Fruit fly (Drosophila melanogaster) whole organism, embryonic: Measurements from ENCODE around the gene CG42828.
A peak's percentile ranks its signal among the peaks of the same experiment; 100 is the strongest.

Source experiments
- Ada2b ChIP-seq: fragments of 200-800 bp; sonication (Bioruptor generic); IDR thresholded peaks from 2 replicates; pipeline ENCODE4 v1.3.6; 2022; ENCODE audit warnings: missing biosample characterization, missing genetic modification characterization
- BEAF-32 ChIP-seq: fragments of 200-800 bp; sonication (Bioruptor generic); optimal IDR thresholded peaks from 3 replicates; lab custom pipeline; 2017; ENCODE audit warnings: missing biosample characterization, missing genetic modification characterization, mild to moderate bottlenecking, moderate library complexity, missing genetic modification reagents
- Bgb ChIP-seq: fragments of 200-800 bp; sonication (Bioruptor generic); IDR thresholded peaks from 2 replicates; pipeline ENCODE4 v1.3.6; 2022; ENCODE audit warnings: missing biosample characterization, missing genetic modification characterization; ENCODE audit not compliant: partially characterized antibody
- CG10209 ChIP-seq: fragments of 200-800 bp; sonication (Bioruptor generic); optimal IDR thresholded peaks from 3 replicates; lab custom pipeline; 2017; ENCODE audit warnings: missing biosample characterization, mild to moderate bottlenecking, missing genetic modification characterization, missing genetic modification reagents
- CG10462 ChIP-seq: fragments of 200-800 bp; sonication (Bioruptor generic); optimal IDR thresholded peaks from 2 replicates; lab custom pipeline; 2016; ENCODE audit warnings: missing biosample characterization, missing genetic modification characterization
- CG10654 ChIP-seq: fragments of 200-800 bp; sonication (Bioruptor generic); optimal IDR thresholded peaks from 2 replicates; lab custom pipeline; 2016; ENCODE audit warnings: missing biosample characterization, missing genetic modification characterization
- CG12299 ChIP-seq: fragments of 200-800 bp; sonication (Bioruptor generic); optimal IDR thresholded peaks from 2 replicates; lab custom pipeline; 2018; ENCODE audit warnings: missing biosample characterization, mild to moderate bottlenecking, missing genetic modification characterization
- CG14014 ChIP-seq: fragments of 200-800 bp; sonication (Bioruptor generic); IDR thresholded peaks from 2 replicates; pipeline ENCODE4 v1.3.6; 2022; ENCODE audit warnings: missing biosample characterization, missing genetic modification characterization
- CG14667 ChIP-seq: fragments of 200-800 bp; sonication (Bioruptor generic); IDR thresholded peaks from 2 replicates; pipeline ENCODE4 v1.3.6; 2022; ENCODE audit warnings: missing biosample characterization, missing genetic modification characterization
- CG15073 ChIP-seq: fragments of 200-800 bp; sonication (Bioruptor generic); optimal IDR thresholded peaks from 2 replicates; lab custom pipeline; 2016; ENCODE audit warnings: missing biosample characterization, missing genetic modification characterization
- CG2116 ChIP-seq: fragments of 200-800 bp; sonication (Bioruptor generic); optimal IDR thresholded peaks from 3 replicates; lab custom pipeline; 2018; ENCODE audit warnings: missing biosample characterization, mild to moderate bottlenecking, missing genetic modification characterization
- CG2712 ChIP-seq: fragments of 200-800 bp; optimal IDR thresholded peaks from 3 replicates; lab custom pipeline; 2019; ENCODE audit warnings: missing biosample characterization, mild to moderate bottlenecking, missing genetic modification characterization, moderate library complexity
- CG30431 ChIP-seq: fragments of 200-800 bp; sonication (Bioruptor generic); optimal IDR thresholded peaks from 2 replicates; lab custom pipeline; 2017; ENCODE audit warnings: missing biosample characterization, missing genetic modification characterization
- CG3065 ChIP-seq: fragments of 200-800 bp; sonication (Bioruptor generic); optimal IDR thresholded peaks from 2 replicates; lab custom pipeline; 2016; ENCODE audit warnings: missing biosample characterization, missing genetic modification characterization
- CG3995 ChIP-seq: fragments of 200-800 bp; sonication (Bioruptor generic); optimal IDR thresholded peaks from 3 replicates; lab custom pipeline; 2016; ENCODE audit warnings: missing biosample characterization, missing genetic modification characterization
- CG5180 ChIP-seq: fragments of 200-800 bp; sonication (Bioruptor generic); optimal IDR thresholded peaks from 3 replicates; lab custom pipeline; 2017; ENCODE audit warnings: missing biosample characterization, missing genetic modification characterization, mild to moderate bottlenecking, moderate library complexity, missing genetic modification reagents
- CG6683 ChIP-seq: fragments of 200-800 bp; sonication (Bioruptor generic); optimal IDR thresholded peaks from 2 replicates; lab custom pipeline; 2017; ENCODE audit warnings: missing biosample characterization, mild to moderate bottlenecking, missing genetic modification characterization, missing genetic modification reagents
- CG6765 ChIP-seq: fragments of 200-800 bp; sonication (Bioruptor generic); optimal IDR thresholded peaks from 3 replicates; lab custom pipeline; 2017; ENCODE audit warnings: missing biosample characterization, mild to moderate bottlenecking, missing genetic modification characterization
- CG6813 ChIP-seq: fragments of 200-800 bp; sonication (Bioruptor generic); optimal IDR thresholded peaks from 2 replicates; lab custom pipeline; 2017; ENCODE audit warnings: missing biosample characterization, missing genetic modification characterization, mild to moderate bottlenecking, moderate library complexity, missing genetic modification reagents
- CG8281 ChIP-seq: fragments of 200-800 bp; sonication (Bioruptor generic); optimal IDR thresholded peaks from 2 replicates; lab custom pipeline; 2018; ENCODE audit warnings: missing biosample characterization, mild to moderate bottlenecking, missing genetic modification characterization, moderate library complexity
- CG9609 ChIP-seq: fragments of 200-800 bp; sonication (Bioruptor generic); optimal IDR thresholded peaks from 3 replicates; lab custom pipeline; 2016; ENCODE audit warnings: missing biosample characterization, missing genetic modification characterization
- CG9876 ChIP-seq: fragments of 200-800 bp; sonication (Bioruptor generic); optimal IDR thresholded peaks from 2 replicates; lab custom pipeline; 2016; ENCODE audit warnings: missing biosample characterization, missing genetic modification characterization
- Camta ChIP-seq: fragments of 200-800 bp; sonication (Bioruptor generic); optimal IDR thresholded peaks from 2 replicates; lab custom pipeline; 2016; ENCODE audit warnings: missing biosample characterization, missing genetic modification characterization
- Dek ChIP-seq: fragments of 200-800 bp; sonication (Bioruptor generic); optimal IDR thresholded peaks from 3 replicates; lab custom pipeline; 2019; ENCODE audit warnings: missing biosample characterization, mild to moderate bottlenecking, missing genetic modification characterization, moderate library complexity
- Dfd ChIP-seq, 2 experiments: fragments of >200 bp; optimal IDR thresholded peaks; 2 replicates each; lab custom pipeline; 2017; ENCODE audit warnings: missing biosample characterization in 2 of 2, missing genetic modification characterization in 2 of 2
- E2f2 ChIP-seq: fragments of 200-800 bp; sonication (Bioruptor generic); IDR thresholded peaks from 2 replicates; pipeline ENCODE4 v1.3.6; 2022; ENCODE audit warnings: missing biosample characterization, missing genetic modification characterization
- GATAe ChIP-seq: fragments of 200-800 bp; sonication (Bioruptor generic); conservative IDR thresholded peaks from 2 replicates; pipeline ENCODE4 v1.3.6; 2022; ENCODE audit warnings: missing biosample characterization, missing genetic modification characterization
- HLH3B ChIP-seq: fragments of 200-800 bp; sonication (Bioruptor generic); IDR thresholded peaks from 2 replicates; pipeline ENCODE4 v1.3.6; 2022; ENCODE audit warnings: missing biosample characterization, missing genetic modification characterization
- HLH4C ChIP-seq: fragments of 200-800 bp; sonication (Bioruptor generic); IDR thresholded peaks from 3 replicates; pipeline ENCODE4 v1.3.6; 2022; ENCODE audit warnings: missing biosample characterization, missing genetic modification characterization; ENCODE audit not compliant: partially characterized antibody
- MTF-1 ChIP-seq: fragments of 200-800 bp; sonication (Bioruptor generic); optimal IDR thresholded peaks from 2 replicates; lab custom pipeline; 2018; ENCODE audit warnings: missing biosample characterization, mild to moderate bottlenecking, missing genetic modification characterization, borderline replicate concordance
- Pdp1 ChIP-seq, 2 experiments: fragments of 200-800 bp; sonication (Bioruptor generic); optimal IDR thresholded peaks; 3 replicates each; lab custom pipeline; 2016; ENCODE audit warnings: missing biosample characterization in 2 of 2, missing genetic modification characterization in 2 of 2, mild to moderate bottlenecking in 1 of 2, moderate library complexity in 1 of 2
- Poxn ChIP-seq: fragments of 200-800 bp; sonication (Bioruptor generic); IDR thresholded peaks from 2 replicates; pipeline ENCODE4 v1.3.6; 2022; ENCODE audit warnings: missing biosample characterization, missing genetic modification characterization
- TFAM ChIP-seq: fragments of 200-800 bp; sonication (Bioruptor generic); optimal IDR thresholded peaks from 2 replicates; lab custom pipeline; 2017; ENCODE audit warnings: missing biosample characterization, missing genetic modification characterization, inconsistent platforms
- ac ChIP-seq: fragments of 200-800 bp; sonication (Bioruptor generic); optimal IDR thresholded peaks from 3 replicates; lab custom pipeline; 2017; ENCODE audit warnings: missing biosample characterization, mild to moderate bottlenecking, missing genetic modification characterization
- ash1 ChIP-seq: fragments of 200-800 bp; sonication (Bioruptor generic); optimal IDR thresholded peaks from 2 replicates; lab custom pipeline; 2018; ENCODE audit warnings: missing biosample characterization, mild to moderate bottlenecking, missing genetic modification characterization
- btn ChIP-seq: fragments of 200-800 bp; sonication (Bioruptor generic); optimal IDR thresholded peaks from 2 replicates; lab custom pipeline; 2016; ENCODE audit warnings: missing biosample characterization, missing genetic modification characterization
- chm ChIP-seq: fragments of 200-800 bp; sonication (Bioruptor generic); IDR thresholded peaks from 2 replicates; pipeline ENCODE4 v1.3.6; 2022; ENCODE audit warnings: missing biosample characterization, missing genetic modification characterization
- fd96Cb ChIP-seq: fragments of 200-800 bp; sonication (Bioruptor generic); optimal IDR thresholded peaks from 2 replicates; lab custom pipeline; 2018; ENCODE audit warnings: missing biosample characterization, mild to moderate bottlenecking, missing genetic modification characterization, moderate library complexity
- fu2 ChIP-seq: fragments of 200-800 bp; sonication (Bioruptor generic); optimal IDR thresholded peaks from 2 replicates; lab custom pipeline; 2016; ENCODE audit warnings: missing biosample characterization, missing genetic modification characterization
- grau ChIP-seq: fragments of 200-800 bp; optimal IDR thresholded peaks from 3 replicates; lab custom pipeline; 2019; ENCODE audit warnings: missing biosample characterization, mild to moderate bottlenecking, missing genetic modification characterization, moderate library complexity
- gsb-n ChIP-seq: fragments of 200-800 bp; sonication (Bioruptor generic); optimal IDR thresholded peaks from 3 replicates; lab custom pipeline; 2018; ENCODE audit warnings: missing biosample characterization, mild to moderate bottlenecking, missing genetic modification characterization
- kah ChIP-seq: fragments of 200-800 bp; sonication (Bioruptor generic); optimal IDR thresholded peaks from 2 replicates; lab custom pipeline; 2018; ENCODE audit warnings: missing biosample characterization, mild to moderate bottlenecking, missing genetic modification characterization
- ken ChIP-seq: fragments of 200-800 bp; sonication (Bioruptor generic); IDR thresholded peaks from 3 replicates; pipeline ENCODE4 v1.3.6; 2022; ENCODE audit warnings: missing biosample characterization, missing genetic modification characterization
- lbe ChIP-seq: fragments of 200-800 bp; sonication (Bioruptor generic); optimal IDR thresholded peaks from 2 replicates; lab custom pipeline; 2016; ENCODE audit warnings: missing biosample characterization, mild to moderate bottlenecking, missing genetic modification characterization
- maf-S ChIP-seq: fragments of 200-800 bp; sonication (Bioruptor generic); optimal IDR thresholded peaks from 2 replicates; lab custom pipeline; 2016; ENCODE audit warnings: missing biosample characterization, missing genetic modification characterization
- org-1 ChIP-seq: fragments of 200-800 bp; sonication (Bioruptor generic); optimal IDR thresholded peaks from 2 replicates; lab custom pipeline; 2017; ENCODE audit warnings: missing biosample characterization, missing genetic modification characterization
- ssp ChIP-seq: fragments of 200-800 bp; sonication (Bioruptor generic); IDR thresholded peaks from 2 replicates; pipeline ENCODE4 v1.3.6; 2022; ENCODE audit warnings: missing biosample characterization, missing genetic modification characterization
- sug ChIP-seq: fragments of 200-800 bp; optimal IDR thresholded peaks from 2 replicates; lab custom pipeline; 2019; ENCODE audit warnings: missing biosample characterization, mild to moderate bottlenecking, missing genetic modification characterization, moderate library complexity
- ttk ChIP-seq: fragments of 200-800 bp; sonication (Bioruptor generic); IDR thresholded peaks from 2 replicates; pipeline ENCODE4 v2.1.2; 2022; ENCODE audit warnings: missing biosample characterization, missing genetic modification characterization
- wdn ChIP-seq: fragments of 200-800 bp; sonication (Bioruptor generic); IDR thresholded peaks from 2 replicates; pipeline ENCODE4 v1.3.6; 2022; ENCODE audit warnings: missing biosample characterization, missing genetic modification characterization

CG42828 gene

DNA sequence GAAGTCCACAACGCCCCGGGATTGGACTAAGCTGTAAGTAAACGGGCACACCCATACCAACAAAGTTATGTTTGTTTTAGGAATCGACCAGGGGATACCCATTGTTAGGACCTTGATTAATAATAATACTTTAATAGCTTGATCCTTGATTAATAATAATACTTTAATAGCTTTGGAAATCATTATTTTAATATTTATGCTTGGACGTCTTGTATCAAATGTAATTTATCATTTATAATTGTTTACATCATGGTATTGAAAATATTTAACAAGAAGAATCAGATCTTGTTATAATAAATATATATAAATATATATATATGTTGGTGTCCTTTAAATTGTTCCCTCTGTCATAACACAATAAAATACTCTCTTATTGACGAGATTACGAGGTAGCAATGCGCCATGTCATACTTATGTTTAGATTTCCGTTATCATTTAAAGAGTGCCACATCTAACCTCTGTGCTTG lies 16.6 kb upstream of the CG42828 start (continued):
- TF ChIP-seq Dek (tag; lab: Kevin White, UChicago) (peak; percentile 90), sug (tag; lab: Kevin White, UChicago) (peak; percentile 81), CG15073 (GFP tag; lab: Kevin White, UChicago) (peak; percentile 13), ttk (peak; percentile 64), HLH4C (GFP tag; lab: Robert Waterston, UW) (no peak), CG9876 (GFP tag; lab: Kevin White, UChicago) (no peak), CG5180 (GFP tag; lab: Kevin White, UChicago) (peak; percentile 43), Camta (no peak), ken (GFP tag; lab: Robert Waterston, UW) (peak; percentile 48; the same call in 1 of the 3 replicates), fd96Cb (tag; lab: Kevin White, UChicago) (peak; percentile 80), lbe (GFP tag; lab: Kevin White, UChicago) (no peak), chm (GFP tag; lab: Robert Waterston, UW) (peak; percentile 25; the same call in 1 of the 2 replicates), CG2712 (tag; lab: Kevin White, UChicago) (peak; percentile 90), gsb-n (tag; lab: Kevin White, UChicago) (peak; percentile 81), CG14014 (GFP tag; lab: Robert Waterston, UW) (peak; percentile 74), ac (GFP tag; lab: Kevin White, UChicago) (no peak), CG10654 (GFP tag; lab: Kevin White, UChicago) (peak; percentile 69), fu2 (GFP tag; lab: Kevin White, UChicago) (no peak), CG6813 (GFP tag; lab: Kevin White, UChicago) (peak; percentile 67), CG14667 (GFP tag; lab: Robert Waterston, UW) (peak; percentile 49; the same call in 1 of the 2 replicates), E2f2 (GFP tag; lab: Robert Waterston, UW) (peak; percentile 54; the same call in 1 of the 2 replicates), CG30431 (peak; percentile 48), Ada2b (peak; percentile 72; the same call in 1 of the 2 replicates), CG3065 (GFP tag; lab: Kevin White, UChicago) (peak; percentile 56), ssp (GFP tag; lab: Robert Waterston, UW) (peak; percentile 64), CG10462 (peak; percentile 73), Poxn (GFP tag; lab: Robert Waterston, UW) (no peak), CG3995 (no peak), maf-S (GFP tag; lab: Kevin White, UChicago) (no peak), GATAe (GFP tag; lab: Robert Waterston, UW) (no peak), CG2116 (GFP tag; lab: Kevin White, UChicago) (peak; percentile 45), BEAF-32 (GFP tag; lab: Kevin White, UChicago) (no peak), MTF-1 (GFP tag; lab: Kevin White, UChicago) (peak; percentile 31), CG6683 (GFP tag; lab: Kevin White, UChicago) (no peak), wdn (peak; percentile 56; the same call in 1 of the 2 replicates), CG9609 (GFP tag; lab: Kevin White, UChicago) (no peak), TFAM (GFP tag; lab: Kevin White, UChicago) (no peak), Dfd (GFP tag; optimal IDR thresholded peaks at IDR 0.05; lab: Kevin White, UChicago) (no peak), HLH3B (GFP tag; lab: Robert Waterston, UW) (peak; percentile 71), Bgb (GFP tag; lab: Robert Waterston, UW) (no peak), CG8281 (tag; lab: Kevin White, UChicago) (no peak), org-1 (GFP tag; lab: Kevin White, UChicago) (peak; percentile 73), ash1 (GFP tag; lab: Kevin White, UChicago) (no peak), kah (GFP tag; lab: Kevin White, UChicago) (peak; percentile 45), CG6765 (GFP tag; lab: Kevin White, UChicago) (peak; percentile 27), grau (tag; lab: Kevin White, UChicago) (peak; percentile 95), btn (no peak), CG12299 (peak; percentile 67), Pdp1 (GFP tag; optimal IDR thresholded peaks at IDR 0.05; lab: Kevin White, UChicago) (peak in 1 of 2 experiments; percentile 22), CG10209 (GFP tag; lab: Kevin White, UChicago) (peak; percentile 93)
